Worm (Caenorhabditis elegans) whole organism, dauer: ENCODE measurements around the gene K10G6.5.

Experiments used
- unc-62 ChIP-seq: sonication (generic microtip); optimal IDR thresholded peaks from 2 replicates; lab custom pipeline; 2017; ENCODE audit warnings: missing biosample characterization, missing genetic modification reagents, missing genetic modification characterization

K10G6.5 gene

ce11 chrII:3999537-3999936, 12.5 kb downstream of the K10G6.5 start:
- no peak for TF ChIP-seq unc-62 (GFP tag; lab: Kevin White, UChicago)

DNA sequence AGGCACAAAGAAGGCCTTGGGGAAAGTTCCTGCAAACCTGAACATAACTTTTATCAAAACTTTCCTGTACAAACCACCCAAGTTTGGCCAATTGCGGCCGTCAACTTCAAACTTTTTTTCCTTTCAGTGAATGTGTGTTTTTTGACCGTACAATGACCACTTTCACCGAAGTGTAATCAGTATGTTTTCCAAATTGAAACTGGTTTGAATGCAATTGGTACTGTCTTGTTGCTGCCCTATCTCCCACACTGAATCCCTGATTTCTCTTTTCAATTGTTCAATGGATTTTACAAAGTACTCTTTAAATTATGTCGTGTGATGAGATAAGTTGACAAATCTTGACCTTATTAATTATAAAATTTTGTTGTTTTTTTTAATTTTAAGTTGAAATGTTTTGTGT, 13.4 kb downstream of the K10G6.5 start:
- no peak for TF ChIP-seq unc-62 (GFP tag; lab: Kevin White, UChicago)

DNA sequence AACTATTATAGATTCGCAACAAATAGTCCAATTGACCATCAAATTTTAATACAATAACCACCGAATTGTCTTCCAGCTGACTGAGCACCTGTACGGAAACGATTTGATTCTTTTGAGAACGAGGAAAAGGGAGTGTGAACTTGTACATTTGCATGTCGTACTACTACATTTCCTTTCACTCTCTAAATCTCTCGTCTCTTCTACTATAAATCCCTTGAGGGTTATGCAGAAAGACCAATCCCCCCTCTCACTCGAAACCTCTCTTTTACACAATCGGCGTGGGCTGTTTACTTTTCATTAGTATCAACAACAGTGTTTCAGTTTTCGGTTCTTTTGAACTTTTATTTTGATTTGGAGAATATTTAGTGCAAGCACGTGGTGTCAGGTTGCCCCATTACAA, 15.1 kb downstream of the K10G6.5 start:
- no peak for TF ChIP-seq unc-62 (GFP tag; lab: Kevin White, UChicago)

- TF ChIP-seq unc-62 (GFP tag; lab: Kevin White, UChicago): no peak
Measured at ce11 chrII:4004614-4005013, 17.6 kb downstream of the K10G6.5 start, which contains the start of gene ephx-1. Gene ephx-1, plus strand, starts transcription at chrII:4004914.

DNA sequence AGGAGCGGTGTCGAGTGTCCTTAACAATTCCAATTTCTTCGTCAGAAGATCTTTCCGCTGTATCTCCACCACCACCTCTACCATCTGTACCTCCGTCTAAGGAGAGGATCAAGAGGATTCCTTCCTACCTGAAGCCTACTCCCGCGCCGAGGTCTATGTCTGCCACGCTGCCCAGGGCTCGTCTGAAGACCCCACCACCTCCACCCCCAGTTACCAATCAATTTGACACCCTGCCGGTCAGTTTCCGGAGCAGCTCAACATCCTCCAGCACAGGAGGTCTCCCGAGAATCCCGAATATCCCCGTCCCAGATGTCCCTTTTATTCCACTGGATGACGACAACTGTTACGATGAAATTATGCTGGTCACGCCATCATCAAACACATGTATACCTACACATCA, 20.9 kb downstream of the K10G6.5 start:
- TF ChIP-seq unc-62 (GFP tag; lab: Kevin White, UChicago): no peak

DNA sequence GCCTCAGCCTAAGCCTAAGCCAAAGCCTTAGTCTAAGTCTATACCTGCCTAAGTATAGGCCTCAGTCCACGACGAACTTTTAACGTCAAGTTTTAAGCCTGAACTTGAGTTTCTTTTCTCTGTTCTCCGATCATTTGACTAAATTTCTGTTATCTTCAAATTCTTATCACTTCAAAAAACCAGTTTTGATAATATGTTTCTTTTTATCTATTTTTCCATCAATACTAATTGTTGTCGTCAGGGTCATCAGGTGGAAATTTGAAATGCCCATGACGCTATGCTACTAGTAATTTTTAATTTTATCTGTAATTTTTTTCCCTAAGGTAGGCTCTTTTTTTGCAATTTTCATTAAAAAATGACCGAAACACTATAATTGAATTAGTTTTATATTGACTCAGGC, 24.5 kb downstream of the K10G6.5 start:
- TF ChIP-seq unc-62 (GFP tag; lab: Kevin White, UChicago): no peak

DNA sequence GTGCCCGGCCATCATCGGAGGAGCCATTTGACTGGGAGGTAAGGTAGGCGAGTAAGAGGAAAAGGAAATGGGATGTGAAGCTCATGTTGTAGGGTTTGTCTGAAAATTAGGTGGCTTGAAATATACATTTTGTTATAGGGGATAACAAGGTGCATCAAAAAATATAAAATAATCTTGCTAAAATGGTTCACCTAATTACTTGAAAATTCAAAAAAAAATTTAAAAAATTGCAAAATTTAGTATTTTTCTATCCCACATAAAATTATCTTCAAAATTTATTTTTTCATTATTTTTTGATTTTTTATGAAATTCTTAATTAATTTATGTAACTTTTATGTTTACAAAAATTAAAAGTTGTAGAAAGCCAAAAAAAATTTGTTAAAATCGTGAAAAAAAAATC, 31.6 kb downstream of the K10G6.5 start, which contains the start of gene K07D4.6:
K07D4.6 (minus strand) TSS at position 101 of the 400 bp plus-strand sequence.
- no peak for TF ChIP-seq unc-62 (GFP tag; lab: Kevin White, UChicago)

ce11 chrII:4025462-4025861, 38.4 kb downstream of the K10G6.5 start, which contains the start of gene K07D4.5:
Gene K07D4.5, minus strand, starts transcription at chrII:4025562.
- TF ChIP-seq unc-62 (GFP tag; lab: Kevin White, UChicago): no peak

- TF ChIP-seq unc-62 (GFP tag; lab: Kevin White, UChicago): no peak
Measured at ce11 chrII:4028276-4028675, 41.2 kb downstream of the K10G6.5 start, which contains the start of gene K07D4.9. Gene K07D4.9, plus strand, starts transcription at chrII:4028576.

DNA sequence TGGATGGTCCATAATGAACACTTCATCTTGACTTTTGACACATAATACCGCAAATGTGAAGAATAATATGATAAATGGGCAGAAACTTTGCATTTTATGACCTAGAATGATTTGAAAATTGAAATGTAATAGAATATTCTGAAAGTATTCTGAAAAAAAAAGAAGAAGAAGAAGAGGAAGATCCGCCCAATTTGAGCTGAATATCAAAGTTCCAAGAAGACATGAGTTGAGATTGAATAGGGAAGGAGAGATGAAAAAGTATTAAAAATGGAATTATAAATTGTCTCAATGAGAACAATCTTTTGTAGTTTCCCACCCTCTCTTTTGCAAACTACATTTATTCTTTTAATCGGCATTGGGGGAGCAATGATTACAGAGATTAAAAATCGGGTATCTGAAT, 45.2 kb downstream of the K10G6.5 start, which contains the start of gene K07D4.4:
K07D4.4 (minus strand) TSS at position 101 of the 400 bp plus-strand sequence.
- TF ChIP-seq unc-62 (GFP tag; lab: Kevin White, UChicago): no peak
